Fruit fly (Drosophila melanogaster): ENCODE measurements around the gene Spn28Da.

The Spn28Da gene

dm6 chr2L:7885271-7885670, 3.7 kb downstream of the Spn28Da start, which contains the start of the genes SmE and CG34132 (continued):
- TF ChIP-seq nerfin-2 (GFP tag; IDR thresholded peaks at IDR 0.05; ENCODE audit: partially characterized antibody) = peak; percentile 91
- no peak for TF ChIP-seq CG17568 (GFP tag; optimal IDR thresholded peaks at IDR 0.05)
- no peak for TF ChIP-seq Hr3 (GFP tag; optimal IDR thresholded peaks at IDR 0.05)
- no peak for TF ChIP-seq fru (optimal IDR thresholded peaks at IDR 0.05)
- no peak for TF ChIP-seq CG9727 (GFP tag; optimal IDR thresholded peaks at IDR 0.05)
- peak; percentile 99 for TF ChIP-seq CG6791 (GFP tag; IDR thresholded peaks at IDR 0.05; ENCODE audit: partially characterized antibody)
- TF ChIP-seq seq (GFP tag; IDR thresholded peaks at IDR 0.05) = no peak
- TF ChIP-seq BEAF-32 (GFP tag; optimal IDR thresholded peaks at IDR 0.05) = peak; percentile 93
- TF ChIP-seq ewg (GFP tag; optimal IDR thresholded peaks at IDR 0.05) = no peak
- no peak for TF ChIP-seq h (optimal IDR thresholded peaks at IDR 0.05)
- no peak for TF ChIP-seq so (GFP tag; IDR thresholded peaks at IDR 0.05)
- TF ChIP-seq CG10267 (tag; optimal IDR thresholded peaks at IDR 0.05) = no peak
- TF ChIP-seq pita (GFP tag; optimal IDR thresholded peaks at IDR 0.05) = no peak
- peak; percentile 79 for TF ChIP-seq Sry-δ (GFP tag; optimal IDR thresholded peaks at IDR 0.05)
- TF ChIP-seq CG33213 (GFP tag; optimal IDR thresholded peaks at IDR 0.05) = no peak
- TF ChIP-seq Dek (tag; optimal IDR thresholded peaks at IDR 0.05) = no peak
- TF ChIP-seq CG5180 (GFP tag; optimal IDR thresholded peaks at IDR 0.05) = no peak
- peak; percentile 59 for TF ChIP-seq stwl (tag; optimal IDR thresholded peaks at IDR 0.05)
- TF ChIP-seq E2f1 (GFP tag; IDR thresholded peaks at IDR 0.05) = no peak

dm6 chr2L:7880458-7880857, 8.5 kb downstream of the Spn28Da start:
- TF ChIP-seq Atf6 (GFP tag; IDR thresholded peaks at IDR 0.05) (no peak), nom (GFP tag; optimal IDR thresholded peaks at IDR 0.05) (peak; percentile 69), crol (GFP tag; IDR thresholded peaks at IDR 0.05) (0 out of 2 replicates have a peak, but pooled peaks have one; percentile 17), gsb-n (tag; optimal IDR thresholded peaks at IDR 0.05) (peak; percentile 63), CG3163 (GFP tag; optimal IDR thresholded peaks at IDR 0.05) (peak; percentile 84), kni (GFP tag; optimal IDR thresholded peaks at IDR 0.05) (peak; percentile 1), CG34224 (GFP tag; IDR thresholded peaks at IDR 0.05; ENCODE audit: partially characterized antibody) (peak; percentile 19; the same call in 1 of the 3 replicates), shn (GFP tag; optimal IDR thresholded peaks at IDR 0.05) (no peak), CG12769 (tag; optimal IDR thresholded peaks at IDR 0.05) (peak; percentile 71), Blimp-1 (GFP tag; optimal IDR thresholded peaks at IDR 0.05) (peak; percentile 98), CG17328 (GFP tag; IDR thresholded peaks at IDR 0.05) (no peak), exex (tag; optimal IDR thresholded peaks at IDR 0.05) (no peak), Asciz (GFP tag; optimal IDR thresholded peaks at IDR 0.05) (no peak), chinmo (GFP tag; IDR thresholded peaks at IDR 0.05; ENCODE audit: partially characterized antibody) (peak; percentile 80; the same call in 2 of the 4 replicates), p53 (GFP tag; optimal IDR thresholded peaks at IDR 0.05) (no peak), Med (GFP tag) (peak; percentile 10), cas (GFP tag; IDR thresholded peaks at IDR 0.05) (no peak), Hr78 (GFP tag; optimal IDR thresholded peaks at IDR 0.05) (peak in 1 of 2 experiments; percentile 36), oc (tag; optimal IDR thresholded peaks at IDR 0.05) (peak; percentile 47), CG30403 (GFP tag; optimal IDR thresholded peaks at IDR 0.05) (no peak), Lpt (GFP tag; optimal IDR thresholded peaks at IDR 0.05) (no peak), HLHmδ (GFP tag; optimal IDR thresholded peaks at IDR 0.05) (peak; percentile 0), CG12744 (GFP tag; optimal IDR thresholded peaks at IDR 0.05) (no peak), CG18476 (GFP tag; optimal IDR thresholded peaks at IDR 0.05) (no peak), Trl (optimal IDR thresholded peaks at IDR 0.05) (peak; percentile 42 to 51), Trl (GFP tag; optimal IDR thresholded peaks at IDR 0.05) (no peak), dpn (GFP tag; optimal IDR thresholded peaks at IDR 0.05) (no peak)

Data from whole organism, embryonic.